Worm (Caenorhabditis elegans): ENCODE results near the gene Y44A6D.1.

DNA sequence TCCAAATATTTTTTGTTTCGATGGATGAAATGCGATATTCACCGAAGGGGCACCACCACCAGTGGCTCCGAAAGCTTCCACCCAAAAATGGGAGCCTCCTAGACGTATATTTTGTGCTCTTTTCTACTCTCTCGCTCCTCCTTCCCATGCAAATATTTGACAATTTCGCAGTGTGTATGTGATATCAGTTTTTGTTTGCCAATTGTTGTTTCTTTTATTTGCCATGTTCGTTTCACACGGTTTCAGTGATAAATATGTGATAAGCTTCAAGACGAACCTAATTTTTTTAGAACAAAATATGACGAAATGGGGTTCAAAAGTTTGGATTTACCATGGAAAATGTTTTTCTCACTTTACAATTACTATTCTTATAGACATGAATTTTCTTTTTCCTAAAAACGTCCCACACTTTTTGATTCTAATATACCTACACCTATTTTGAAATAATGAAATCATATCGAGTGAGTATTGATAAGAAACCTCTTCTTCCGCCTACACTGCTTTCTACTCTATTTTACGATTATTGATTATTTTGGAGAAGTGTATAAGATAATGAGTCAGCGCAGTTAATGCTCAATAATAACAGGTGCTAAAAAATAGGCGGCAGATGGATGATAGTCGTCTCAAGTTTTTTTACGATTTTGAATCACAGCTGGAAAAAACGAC lies 35.9 kb downstream of the Y44A6D.1 start:
- TF ChIP-seq lim-6 (tag; optimal IDR thresholded peaks at IDR 0.05) (no peak), pros-1 (tag; optimal IDR thresholded peaks at IDR 0.05) (no peak), pat-9 (tag; optimal IDR thresholded peaks at IDR 0.05) (no peak), T23F11.4 (GFP tag; optimal IDR thresholded peaks at IDR 0.05) (no peak), unc-42 (tag; optimal IDR thresholded peaks at IDR 0.05) (no peak), ets-4 (tag; optimal IDR thresholded peaks at IDR 0.05) (no peak), elt-2 (tag; optimal IDR thresholded peaks at IDR 0.05) (no peak), ceh-14 (tag; optimal IDR thresholded peaks at IDR 0.05) (no peak)
